Worm (Caenorhabditis elegans) whole organism, L1 larva: ENCODE results near the gene Y75B8A.63.
A peak's percentile ranks its signal among the peaks of the same experiment; 100 is the strongest.

Experiments used
- C04F5.9 ChIP-seq: sonication (generic microtip); optimal IDR thresholded peaks from 2 replicates; lab custom pipeline; 2016; ENCODE audit warnings: missing genetic modification characterization, missing compliant biosample characterization
- Y116A8C.19 ChIP-seq: sonication (generic microtip); optimal IDR thresholded peaks from 2 replicates; lab custom pipeline; 2016; ENCODE audit warnings: missing compliant biosample characterization, missing genetic modification characterization, borderline replicate concordance
- aha-1 ChIP-seq: fragments of 150-350 bp; optimal IDR thresholded peaks from 2 replicates; lab custom pipeline; 2014; ENCODE audit warnings: missing biosample characterization, missing genetic modification characterization
- alr-1 ChIP-seq: fragments of 200-800 bp; sonication (Bioruptor generic); optimal IDR thresholded peaks from 2 replicates; lab custom pipeline; 2018; ENCODE audit warnings: borderline replicate concordance, mild to moderate bottlenecking, missing genetic modification characterization, missing compliant biosample characterization
- aly-2 ChIP-seq: fragments of 150-350 bp; optimal IDR thresholded peaks from 2 replicates; lab custom pipeline; 2014; ENCODE audit warnings: missing biosample characterization, missing genetic modification characterization
- ceh-90 ChIP-seq: sonication (generic microtip); optimal IDR thresholded peaks from 2 replicates; lab custom pipeline; 2016; ENCODE audit warnings: missing genetic modification characterization, missing compliant biosample characterization
- ces-1 ChIP-seq: fragments of 150-350 bp; optimal IDR thresholded peaks from 2 replicates; lab custom pipeline; 2014; ENCODE audit warnings: missing biosample characterization, missing genetic modification reagents, missing genetic modification characterization
- dpl-1 ChIP-seq, 3 experiments: fragments of 150-350 bp in 2 of 3; sonication (generic microtip) in 1 of 3; optimal IDR thresholded peaks; 2 replicates each; lab custom pipeline; 2014 to 2017; ENCODE audit warnings: missing biosample characterization in 3 of 3, missing genetic modification characterization in 3 of 3, missing genetic modification reagents in 3 of 3
- dsc-1 ChIP-seq: sonication (generic microtip); optimal IDR thresholded peaks from 2 replicates; lab custom pipeline; 2016; ENCODE audit warnings: mild to moderate bottlenecking, missing genetic modification characterization, missing compliant biosample characterization
- efl-1 ChIP-seq, 4 experiments: fragments of 150-350 bp; optimal IDR thresholded peaks in 3 of 4; peaks in 1 of 4; 1 replicate in 1 of 4; 2 replicates in 3 of 4; lab custom pipeline; 2014; ENCODE audit warnings: missing biosample characterization in 2 of 4, missing genetic modification characterization in 2 of 4, missing genetic modification reagents in 2 of 4
- elt-2 ChIP-seq: sonication (generic microtip); optimal IDR thresholded peaks from 2 replicates; lab custom pipeline; 2016; ENCODE audit warnings: missing genetic modification characterization, mild to moderate bottlenecking, inconsistent platforms, missing compliant biosample characterization, missing genetic modification reagents
- ets-5 ChIP-seq: fragments of 200-800 bp; sonication (Bioruptor generic); IDR thresholded peaks from 2 replicates; pipeline ENCODE4 v1.3.6; 2022; ENCODE audit warnings: missing genetic modification characterization, missing compliant biosample characterization
- fkh-10 ChIP-seq: sonication (generic microtip); optimal IDR thresholded peaks from 2 replicates; lab custom pipeline; 2017; ENCODE audit warnings: missing biosample characterization, missing genetic modification reagents, missing genetic modification characterization
- fkh-4 ChIP-seq: sonication (generic microtip); optimal IDR thresholded peaks from 2 replicates; lab custom pipeline; 2016; ENCODE audit warnings: missing compliant biosample characterization, missing genetic modification characterization, borderline replicate concordance
- fkh-8 ChIP-seq: sonication (generic microtip); optimal IDR thresholded peaks from 2 replicates; lab custom pipeline; 2016; ENCODE audit warnings: mild to moderate bottlenecking, missing genetic modification characterization, missing compliant biosample characterization
- fos-1 ChIP-seq: fragments of 150-350 bp; optimal IDR thresholded peaks from 2 replicates; lab custom pipeline; 2014; ENCODE audit warnings: missing biosample characterization, missing genetic modification characterization
- hlh-4 ChIP-seq: sonication (generic microtip); optimal IDR thresholded peaks from 2 replicates; lab custom pipeline; 2016; ENCODE audit warnings: mild to moderate bottlenecking, missing genetic modification characterization, missing compliant biosample characterization
- hpl-2 ChIP-seq: fragments of 150-350 bp; optimal IDR thresholded peaks from 2 replicates; lab custom pipeline; 2014; ENCODE audit warnings: missing biosample characterization, missing genetic modification reagents, missing genetic modification characterization
- irx-1 ChIP-seq: sonication (generic microtip); optimal IDR thresholded peaks from 2 replicates; lab custom pipeline; 2016; ENCODE audit warnings: missing genetic modification characterization, missing compliant biosample characterization
- lin-13 ChIP-seq: fragments of 150-350 bp; optimal IDR thresholded peaks from 2 replicates; lab custom pipeline; 2014; ENCODE audit warnings: missing biosample characterization, missing genetic modification reagents, missing genetic modification characterization
- lin-14 ChIP-seq: fragments of 200-800 bp; sonication (Bioruptor generic); optimal IDR thresholded peaks from 2 replicates; lab custom pipeline; 2018; ENCODE audit warnings: mild to moderate bottlenecking, missing genetic modification characterization, moderate library complexity, missing compliant biosample characterization
- lin-15B ChIP-seq: fragments of 150-350 bp; sonication (generic microtip); optimal IDR thresholded peaks from 3 replicates; lab custom pipeline; 2014; ENCODE audit warnings: missing biosample characterization, missing genetic modification characterization
- lir-3 ChIP-seq: sonication (generic microtip); optimal IDR thresholded peaks from 2 replicates; lab custom pipeline; 2016; ENCODE audit warnings: mild to moderate bottlenecking, missing genetic modification characterization, moderate library complexity, missing compliant biosample characterization; ENCODE audit not compliant: poor library complexity
- mdl-1 ChIP-seq, 2 experiments: fragments of 150-350 bp; optimal IDR thresholded peaks; 2 replicates each; lab custom pipeline; 2014 to 2017; ENCODE audit warnings: missing biosample characterization in 2 of 2, missing genetic modification characterization in 2 of 2, inconsistent platforms in 1 of 2
- mef-2 ChIP-seq: fragments of 150-350 bp; optimal IDR thresholded peaks from 2 replicates; lab custom pipeline; 2014; ENCODE audit warnings: missing biosample characterization, missing genetic modification characterization
- nhr-11 ChIP-seq: fragments of 150-350 bp; optimal IDR thresholded peaks from 2 replicates; lab custom pipeline; 2014; ENCODE audit warnings: missing biosample characterization, missing genetic modification characterization
- nhr-12 ChIP-seq: sonication (generic microtip); optimal IDR thresholded peaks from 2 replicates; lab custom pipeline; 2017; ENCODE audit warnings: missing biosample characterization, missing genetic modification characterization
- nhr-28 ChIP-seq: fragments of 150-350 bp; optimal IDR thresholded peaks from 2 replicates; lab custom pipeline; 2014; ENCODE audit warnings: missing biosample characterization, missing genetic modification characterization
- nhr-47 ChIP-seq: sonication (generic microtip); optimal IDR thresholded peaks from 2 replicates; lab custom pipeline; 2016; ENCODE audit warnings: mild to moderate bottlenecking, missing genetic modification characterization, moderate library complexity, missing compliant biosample characterization
- nhr-71 ChIP-seq: sonication (generic microtip); optimal IDR thresholded peaks from 2 replicates; lab custom pipeline; 2016; ENCODE audit warnings: mild to moderate bottlenecking, missing genetic modification characterization, moderate library complexity, missing compliant biosample characterization
- nhr-77 ChIP-seq: fragments of 150-350 bp; optimal IDR thresholded peaks from 2 replicates; lab custom pipeline; 2014; ENCODE audit warnings: missing biosample characterization, missing genetic modification characterization
- pag-3 ChIP-seq: sonication (generic microtip); optimal IDR thresholded peaks from 2 replicates; lab custom pipeline; 2017; ENCODE audit warnings: missing genetic modification characterization, mild to moderate bottlenecking, missing compliant biosample characterization, antibody characterized with exemption, borderline replicate concordance; ENCODE audit not compliant: insufficient read depth
- pqm-1 ChIP-seq: sonication (generic microtip); optimal IDR thresholded peaks from 3 replicates; lab custom pipeline; 2017; ENCODE audit warnings: missing biosample characterization, missing genetic modification characterization
- rnt-1 ChIP-seq: sonication (generic microtip); optimal IDR thresholded peaks from 2 replicates; lab custom pipeline; 2016; ENCODE audit warnings: mild to moderate bottlenecking, missing genetic modification characterization, moderate library complexity, missing compliant biosample characterization
- skn-1 ChIP-seq: fragments of 150-350 bp; optimal IDR thresholded peaks from 2 replicates; lab custom pipeline; 2014; ENCODE audit warnings: missing biosample characterization, missing genetic modification characterization
- snpc-4 ChIP-seq: fragments of 150-350 bp; optimal IDR thresholded peaks from 2 replicates; lab custom pipeline; 2014; ENCODE audit warnings: missing biosample characterization, missing genetic modification characterization
- snu-23 ChIP-seq: sonication (generic microtip); optimal IDR thresholded peaks from 2 replicates; lab custom pipeline; 2016; ENCODE audit warnings: missing genetic modification characterization, missing compliant biosample characterization
- sox-4 ChIP-seq: sonication (generic microtip); optimal IDR thresholded peaks from 2 replicates; lab custom pipeline; 2016; ENCODE audit warnings: missing genetic modification characterization, missing compliant biosample characterization
- sup-37 ChIP-seq: fragments of 200-800 bp; sonication (Bioruptor generic); optimal IDR thresholded peaks from 2 replicates; lab custom pipeline; 2018; ENCODE audit warnings: mild to moderate bottlenecking, missing genetic modification characterization, missing compliant biosample characterization
- tlp-1 ChIP-seq: fragments of 150-350 bp; optimal IDR thresholded peaks from 2 replicates; lab custom pipeline; 2014; ENCODE audit warnings: missing biosample characterization, missing genetic modification characterization
- unc-62 ChIP-seq: fragments of 150-350 bp; optimal IDR thresholded peaks from 2 replicates; lab custom pipeline; 2014; ENCODE audit warnings: missing biosample characterization, missing genetic modification reagents, missing genetic modification characterization
- vab-15 ChIP-seq: sonication (generic microtip); optimal IDR thresholded peaks from 2 replicates; lab custom pipeline; 2017; ENCODE audit warnings: missing genotype, mild to moderate bottlenecking, missing genetic modification characterization, missing compliant biosample characterization
- xbp-1 ChIP-seq: sonication (generic microtip); optimal IDR thresholded peaks from 2 replicates; lab custom pipeline; 2016; ENCODE audit warnings: missing genetic modification characterization, missing compliant biosample characterization
- zag-1 ChIP-seq: fragments of 150-350 bp; optimal IDR thresholded peaks from 2 replicates; lab custom pipeline; 2014; ENCODE audit warnings: missing biosample characterization, missing genetic modification characterization

Y75B8A.63 gene

DNA sequence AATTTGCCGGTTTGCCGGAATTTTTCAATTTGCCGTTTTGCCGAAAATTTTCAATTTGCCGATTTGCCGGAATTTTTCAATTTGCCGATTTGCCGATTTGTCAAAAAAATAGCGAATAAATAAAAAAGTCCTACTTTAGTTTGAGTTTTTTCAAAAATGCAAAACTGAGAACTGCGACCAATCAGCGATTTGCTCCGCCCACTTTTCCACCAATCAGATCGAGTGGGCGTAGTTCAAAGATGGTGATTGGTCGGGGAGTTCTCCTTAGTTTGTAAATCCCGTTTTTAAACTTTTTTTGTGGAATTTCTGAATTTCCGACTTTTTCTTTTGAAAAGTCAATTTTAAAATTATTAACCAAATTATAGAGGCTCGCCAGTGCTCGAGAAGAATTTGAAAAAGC, 3.6 kb downstream of the Y75B8A.63 start (continued):
- TF ChIP-seq nhr-77 (tag; lab: Kevin White, UChicago): no peak
- no peak for TF ChIP-seq sup-37 (GFP tag; lab: Kevin White, UChicago)

DNA sequence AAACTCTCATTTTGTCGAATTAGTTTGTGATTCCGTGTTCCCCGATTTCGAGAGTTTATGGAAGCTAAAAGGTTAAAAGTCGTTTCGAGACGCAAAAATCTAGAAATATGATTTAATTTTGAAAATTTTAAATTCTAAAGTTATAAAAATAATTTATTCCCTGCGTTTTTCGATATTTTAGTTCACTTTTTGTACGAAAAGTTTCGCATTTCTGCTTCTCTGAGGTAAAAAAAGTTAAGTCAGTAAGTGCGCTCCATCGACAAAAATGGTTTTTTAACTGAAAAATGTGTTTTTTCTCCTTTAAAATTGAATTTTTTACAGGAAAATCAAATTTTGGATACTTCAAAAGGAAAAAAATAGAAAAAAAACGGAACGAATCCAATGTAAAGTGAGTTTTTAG, 5.7 kb downstream of the Y75B8A.63 start, which contains the start of gene zip-1:
Gene zip-1 (plus strand): TSS at position 301 of the 400 bp plus-strand sequence.
- TF ChIP-seq pag-3 (no peak), fkh-8 (tag; lab: Kevin White, UChicago) (no peak), dsc-1 (no peak), tlp-1 (no peak), snu-23 (GFP tag; lab: Kevin White, UChicago) (no peak), nhr-12 (tag; lab: Kevin White, UChicago) (no peak), aly-2 (tag; lab: Kevin White, UChicago) (no peak), ets-5 (GFP tag; lab: Robert Waterston, UW) (no peak)

DNA sequence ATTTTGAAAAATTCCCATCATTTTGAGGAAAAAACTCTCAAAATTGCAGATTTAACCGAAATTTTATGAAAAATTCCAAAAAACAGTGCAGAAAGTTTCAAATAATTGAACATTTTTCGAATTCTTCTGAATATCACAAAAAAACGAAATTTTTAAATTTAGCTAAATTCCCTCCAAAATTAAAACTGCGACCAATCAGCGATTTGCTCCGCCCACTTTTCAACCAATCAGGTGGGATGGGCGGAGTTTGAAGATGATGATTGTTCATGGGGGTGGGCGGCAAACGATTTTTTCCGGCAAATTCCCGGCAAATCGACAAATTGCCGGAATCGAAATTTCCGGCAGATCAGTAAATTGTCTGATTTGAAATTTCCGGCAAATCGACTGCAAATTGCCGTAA, 6.5 kb downstream of the Y75B8A.63 start:
- TF ChIP-seq unc-62 (GFP tag; lab: Kevin White, UChicago) (no peak), efl-1 (optimal IDR thresholded peaks at IDR 0.05; lab: Kevin White, UChicago) (no peak), efl-1 (GFP tag; optimal IDR thresholded peaks at IDR 0.05 in 1 of 2; lab: Kevin White, UChicago) (peak in 1 of 2 experiments; percentile 46)

DNA sequence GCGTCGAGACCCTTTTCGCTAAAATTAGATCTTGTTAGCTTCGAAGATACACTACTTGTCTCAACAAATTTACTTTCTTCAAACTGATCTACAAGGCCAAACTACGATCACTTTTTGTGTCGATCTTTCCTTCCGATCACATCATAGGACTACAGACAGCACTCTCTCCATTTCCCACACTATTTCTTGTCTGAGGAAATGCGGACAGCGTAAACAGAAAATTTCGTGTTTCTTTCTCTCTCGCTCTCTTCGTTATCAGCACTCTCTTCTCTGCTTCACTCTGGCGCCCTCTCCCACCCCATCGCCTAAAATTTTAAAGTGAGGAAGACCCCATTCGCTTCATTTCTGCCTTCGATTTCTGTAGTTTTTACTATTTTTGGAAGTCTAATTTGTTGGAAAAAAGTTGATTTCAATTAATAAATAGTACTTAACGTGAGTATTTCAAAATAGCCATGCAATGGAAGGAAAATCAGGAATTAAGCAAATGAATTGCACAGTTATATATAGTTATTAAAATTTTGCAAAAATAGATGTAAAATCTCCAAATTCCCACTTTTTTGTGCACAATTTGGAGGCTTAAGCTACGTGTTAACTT, 7.8 kb downstream of the Y75B8A.63 start:
- peak; percentile 63 to 67 (median 63) for TF ChIP-seq dpl-1 (GFP tag; optimal IDR thresholded peaks at IDR 0.05; lab: Kevin White, UChicago)
- peak; percentile 76 for TF ChIP-seq irx-1 (tag; lab: Kevin White, UChicago)
- TF ChIP-seq pag-3: peak; percentile 46
- TF ChIP-seq Y116A8C.19 (tag; lab: Kevin White, UChicago): no peak
- no peak for TF ChIP-seq lir-3 (tag; lab: Kevin White, UChicago)
- TF ChIP-seq nhr-47 (tag; lab: Kevin White, UChicago): peak; percentile 67
- no peak for TF ChIP-seq ceh-90 (tag; lab: Kevin White, UChicago)
- TF ChIP-seq dsc-1: peak; percentile 16
- TF ChIP-seq mef-2 (tag; lab: Kevin White, UChicago): no peak
- TF ChIP-seq fos-1 (tag; lab: Kevin White, UChicago): peak; percentile 51
- no peak for TF ChIP-seq pqm-1 (tag; lab: Kevin White, UChicago)
- peak; percentile 9 for TF ChIP-seq lin-15B (tag; lab: Kevin White, UChicago)
- no peak for TF ChIP-seq fkh-4
- no peak for TF ChIP-seq hpl-2
- no peak for TF ChIP-seq alr-1 (tag; lab: Kevin White, UChicago)
- TF ChIP-seq efl-1 (optimal IDR thresholded peaks at IDR 0.05; lab: Kevin White, UChicago): peak; percentile 76
- TF ChIP-seq efl-1 (GFP tag; optimal IDR thresholded peaks at IDR 0.05 in 1 of 2; lab: Kevin White, UChicago): peak; percentile 59 to 94
- TF ChIP-seq snpc-4 (tag; lab: Kevin White, UChicago): peak; percentile 48
- TF ChIP-seq elt-2 (tag; lab: Kevin White, UChicago): no peak
- TF ChIP-seq vab-15 (tag; lab: Kevin White, UChicago): no peak
- TF ChIP-seq xbp-1: peak; percentile 58
- TF ChIP-seq hlh-4 (tag; lab: Kevin White, UChicago): no peak
- peak; percentile 21 for TF ChIP-seq fkh-10 (GFP tag; lab: Kevin White, UChicago)
- TF ChIP-seq lin-14 (GFP tag; lab: Kevin White, UChicago): peak; percentile 92
- no peak for TF ChIP-seq nhr-11 (tag; lab: Kevin White, UChicago)
- peak; percentile 69 for TF ChIP-seq rnt-1 (tag; lab: Kevin White, UChicago)
- no peak for TF ChIP-seq nhr-28 (tag; lab: Kevin White, UChicago)
- no peak for TF ChIP-seq aha-1
- TF ChIP-seq aly-2 (tag; lab: Kevin White, UChicago): peak; percentile 4
- TF ChIP-seq sup-37 (GFP tag; lab: Kevin White, UChicago): no peak
- TF ChIP-seq lin-13 (GFP tag; lab: Kevin White, UChicago): peak; percentile 41
- TF ChIP-seq ces-1: no peak
- TF ChIP-seq nhr-77 (tag; lab: Kevin White, UChicago): peak; percentile 73
- peak; percentile 92 for TF ChIP-seq nhr-71 (tag; lab: Kevin White, UChicago)
- TF ChIP-seq mdl-1 (tag; optimal IDR thresholded peaks at IDR 0.05; lab: Kevin White, UChicago): peak in 1 of 2 experiments; percentile 69
- peak; percentile 69 for TF ChIP-seq skn-1 (tag; lab: Kevin White, UChicago)
- TF ChIP-seq sox-4 (tag; lab: Kevin White, UChicago): no peak
- no peak for TF ChIP-seq zag-1 (tag; lab: Kevin White, UChicago)
- TF ChIP-seq C04F5.9 (tag; lab: Kevin White, UChicago): no peak
